Worm (Caenorhabditis elegans) whole organism, late embryonic: Measurements from ENCODE around the gene irk-3.

Source experiments
- C08G9.2 ChIP-seq: sonication (generic microtip); optimal IDR thresholded peaks from 2 replicates; lab custom pipeline; 2016; ENCODE audit warnings: mild to moderate bottlenecking, missing genetic modification characterization, moderate library complexity, missing compliant biosample characterization
- F13H6.1 ChIP-seq: sonication (generic microtip); optimal IDR thresholded peaks from 2 replicates; lab custom pipeline; 2016; ENCODE audit warnings: missing genetic modification characterization, missing compliant biosample characterization
- K02D7.2 ChIP-seq: sonication (generic microtip); optimal IDR thresholded peaks from 2 replicates; lab custom pipeline; 2017; ENCODE audit warnings: mild to moderate bottlenecking, missing genetic modification characterization, missing compliant biosample characterization
- Y22D7AL.16 ChIP-seq: sonication (generic microtip); optimal IDR thresholded peaks from 2 replicates; lab custom pipeline; 2016; ENCODE audit warnings: missing genetic modification characterization, missing compliant biosample characterization
- ceh-19 ChIP-seq: fragments of 200-800 bp; sonication (Bioruptor generic); optimal IDR thresholded peaks from 2 replicates; lab custom pipeline; 2018; ENCODE audit warnings: mild to moderate bottlenecking, missing genetic modification characterization, missing compliant biosample characterization
- ceh-22 ChIP-seq: sonication (generic microtip); optimal IDR thresholded peaks from 2 replicates; lab custom pipeline; 2017; ENCODE audit warnings: missing biosample characterization, missing genetic modification characterization
- ceh-31 ChIP-seq: sonication (generic microtip); optimal IDR thresholded peaks from 2 replicates; lab custom pipeline; 2016; ENCODE audit warnings: missing genetic modification characterization, missing compliant biosample characterization
- ceh-34 ChIP-seq: sonication (generic microtip); optimal IDR thresholded peaks from 2 replicates; lab custom pipeline; 2016; ENCODE audit warnings: mild to moderate bottlenecking, missing genetic modification characterization, missing compliant biosample characterization
- ceh-9 ChIP-seq: sonication (generic microtip); optimal IDR thresholded peaks from 2 replicates; lab custom pipeline; 2016; ENCODE audit warnings: mild to moderate bottlenecking, missing genetic modification characterization, inconsistent platforms, missing compliant biosample characterization
- elt-2 ChIP-seq: sonication (generic microtip); optimal IDR thresholded peaks from 2 replicates; lab custom pipeline; 2016; ENCODE audit warnings: missing genetic modification reagents, missing genetic modification characterization, missing compliant biosample characterization
- elt-4 ChIP-seq: sonication (generic microtip); optimal IDR thresholded peaks from 2 replicates; lab custom pipeline; 2016; ENCODE audit warnings: missing genetic modification characterization, missing compliant biosample characterization
- ets-4 ChIP-seq: sonication (generic microtip); optimal IDR thresholded peaks from 2 replicates; lab custom pipeline; 2016; ENCODE audit warnings: missing genetic modification characterization, missing compliant biosample characterization
- fax-1 ChIP-seq: sonication (generic microtip); optimal IDR thresholded peaks from 2 replicates; lab custom pipeline; 2016; ENCODE audit warnings: missing genotype, missing genetic modification characterization, missing compliant biosample characterization
- fkh-10 ChIP-seq: fragments of 150-350 bp; optimal IDR thresholded peaks from 2 replicates; lab custom pipeline; 2014; ENCODE audit warnings: missing biosample characterization, missing genetic modification reagents, missing genetic modification characterization
- fkh-6 ChIP-seq: sonication (generic microtip); optimal IDR thresholded peaks from 2 replicates; lab custom pipeline; 2016; ENCODE audit warnings: missing genetic modification characterization, missing compliant biosample characterization
- gmeb-2 ChIP-seq: sonication (generic microtip); optimal IDR thresholded peaks from 2 replicates; lab custom pipeline; 2016; ENCODE audit warnings: missing genetic modification characterization, inconsistent platforms, missing compliant biosample characterization
- hlh-13 ChIP-seq: fragments of 200-800 bp; sonication (Bioruptor generic); optimal IDR thresholded peaks from 2 replicates; lab custom pipeline; 2018; ENCODE audit warnings: mild to moderate bottlenecking, missing genetic modification characterization, missing compliant biosample characterization
- hlh-6 ChIP-seq: sonication (generic microtip); optimal IDR thresholded peaks from 2 replicates; lab custom pipeline; 2016; ENCODE audit warnings: missing genotype, missing genetic modification characterization, missing compliant biosample characterization
- hlh-8 ChIP-seq: sonication (generic microtip); optimal IDR thresholded peaks from 2 replicates; lab custom pipeline; 2016; ENCODE audit warnings: missing genotype, missing genetic modification characterization, missing compliant biosample characterization
- madf-2 ChIP-seq: sonication (generic microtip); optimal IDR thresholded peaks from 2 replicates; lab custom pipeline; 2017; ENCODE audit warnings: missing genetic modification characterization, missing compliant biosample characterization
- mec-3 ChIP-seq: sonication (generic microtip); optimal IDR thresholded peaks from 2 replicates; lab custom pipeline; 2016; ENCODE audit warnings: borderline replicate concordance, missing genetic modification characterization, missing compliant biosample characterization
- nfya-1 ChIP-seq: sonication (generic microtip); optimal IDR thresholded peaks from 2 replicates; lab custom pipeline; 2017; ENCODE audit warnings: missing genetic modification characterization, mild to moderate bottlenecking, missing compliant biosample characterization, antibody characterized with exemption, moderate library complexity
- nhr-11 ChIP-seq: fragments of 150-350 bp; optimal IDR thresholded peaks from 2 replicates; lab custom pipeline; 2014; ENCODE audit warnings: missing biosample characterization, missing genetic modification characterization
- npax-4 ChIP-seq: sonication (generic microtip); optimal IDR thresholded peaks from 2 replicates; lab custom pipeline; 2016; ENCODE audit warnings: missing genetic modification characterization, missing compliant biosample characterization
- pat-9 ChIP-seq: fragments of 200-800 bp; sonication (Bioruptor generic); optimal IDR thresholded peaks from 2 replicates; lab custom pipeline; 2018; ENCODE audit warnings: mild to moderate bottlenecking, missing genetic modification characterization, moderate library complexity, missing compliant biosample characterization
- pax-1 ChIP-seq: fragments of 150-350 bp; optimal IDR thresholded peaks from 2 replicates; lab custom pipeline; 2014; ENCODE audit warnings: missing biosample characterization, missing genetic modification characterization
- pha-2 ChIP-seq: sonication (generic microtip); optimal IDR thresholded peaks from 2 replicates; lab custom pipeline; 2017; ENCODE audit warnings: mild to moderate bottlenecking, missing genetic modification characterization, missing compliant biosample characterization
- pha-4 ChIP-seq: fragments of 150-350 bp; optimal IDR thresholded peaks from 2 replicates; lab custom pipeline; 2018; ENCODE audit warnings: missing biosample characterization, missing genetic modification reagents, missing genetic modification characterization
- rnt-1 ChIP-seq: sonication (generic microtip); optimal IDR thresholded peaks from 2 replicates; lab custom pipeline; 2016; ENCODE audit warnings: missing genetic modification characterization, missing compliant biosample characterization
- sdc-2 ChIP-seq: sonication (generic microtip); optimal IDR thresholded peaks from 2 replicates; lab custom pipeline; 2016; ENCODE audit warnings: missing genotype, missing genetic modification characterization, missing compliant biosample characterization
- tbx-2 ChIP-seq: sonication (generic microtip); optimal IDR thresholded peaks from 2 replicates; lab custom pipeline; 2016; ENCODE audit warnings: missing genetic modification characterization, missing compliant biosample characterization
- unc-3 ChIP-seq, 2 experiments: fragments of 200-800 bp in 1 of 2; sonication (Bioruptor generic) in 1 of 2; sonication (generic microtip) in 1 of 2; conservative IDR thresholded peaks in 1 of 2; optimal IDR thresholded peaks in 1 of 2; 2 replicates each; pipeline versions ENCODE4 v1.3.6 to Lab custom; 2016 to 2022; ENCODE audit warnings: missing compliant biosample characterization in 2 of 2, missing genetic modification characterization in 2 of 2, missing genetic modification reagents in 1 of 2
- unc-55 ChIP-seq: sonication (generic microtip); optimal IDR thresholded peaks from 2 replicates; lab custom pipeline; 2017; ENCODE audit warnings: missing biosample characterization, missing genetic modification reagents, missing genetic modification characterization
- unc-86 ChIP-seq: sonication (generic microtip); optimal IDR thresholded peaks from 2 replicates; lab custom pipeline; 2016; ENCODE audit warnings: missing genetic modification characterization, missing compliant biosample characterization
- zip-5 ChIP-seq: sonication (generic microtip); optimal IDR thresholded peaks from 2 replicates; lab custom pipeline; 2016; ENCODE audit warnings: missing genetic modification characterization, missing compliant biosample characterization

irk-3 gene

DNA sequence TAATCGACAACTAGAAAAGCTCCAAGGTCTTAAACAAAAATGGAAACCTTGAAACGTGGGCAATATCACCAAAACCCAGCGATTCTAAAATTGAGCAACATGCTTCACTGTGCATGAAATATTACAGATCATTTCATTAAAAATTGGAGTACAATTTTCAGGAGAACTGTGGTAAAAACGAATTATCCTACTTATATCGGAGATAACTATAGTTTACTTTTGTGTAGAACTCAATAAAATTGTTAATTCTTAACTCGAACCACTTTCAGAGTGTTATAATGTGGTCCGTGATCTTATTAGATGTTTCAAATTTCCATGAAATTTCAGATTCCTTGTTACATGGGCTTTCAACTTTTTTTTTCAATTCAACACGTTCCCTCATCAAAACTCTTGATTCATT lies 35.0 kb downstream of the irk-3 start, which contains the start of gene K04G11.1:
K04G11.1 (plus strand) TSS at position 301 of the 400 bp plus-strand sequence.
- TF ChIP-seq mec-3 (tag; lab: Kevin White, UChicago) (no peak), tbx-2 (no peak), fkh-10 (GFP tag; lab: Kevin White, UChicago) (no peak)

DNA sequence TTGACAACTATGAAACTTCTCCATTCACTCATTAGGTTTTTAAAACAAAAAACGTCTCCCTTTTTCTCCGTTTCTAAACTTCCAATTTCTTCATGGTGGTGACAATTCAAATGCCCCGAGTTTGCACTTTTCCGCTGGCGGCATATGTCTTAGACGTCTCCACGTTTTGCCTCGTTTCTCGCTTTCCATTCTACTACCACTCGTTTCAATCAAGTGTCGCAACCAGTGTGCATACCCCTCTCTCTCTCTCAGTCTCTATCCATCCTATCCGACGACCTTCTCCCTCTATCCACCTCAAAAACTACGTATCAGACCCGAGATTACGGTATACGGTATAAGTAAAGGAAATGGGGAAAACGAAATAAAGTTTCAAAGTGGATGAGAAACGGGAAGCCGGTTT lies 36.1 kb downstream of the irk-3 start:
- TF ChIP-seq elt-4 (tag; lab: Kevin White, UChicago) = no peak
- peak; percentile 6 for TF ChIP-seq nfya-1 (tag; lab: Kevin White, UChicago)
- peak; percentile 3 for TF ChIP-seq ceh-34 (tag; lab: Kevin White, UChicago)
- TF ChIP-seq sdc-2 (tag; lab: Kevin White, UChicago) = peak; percentile 12

DNA sequence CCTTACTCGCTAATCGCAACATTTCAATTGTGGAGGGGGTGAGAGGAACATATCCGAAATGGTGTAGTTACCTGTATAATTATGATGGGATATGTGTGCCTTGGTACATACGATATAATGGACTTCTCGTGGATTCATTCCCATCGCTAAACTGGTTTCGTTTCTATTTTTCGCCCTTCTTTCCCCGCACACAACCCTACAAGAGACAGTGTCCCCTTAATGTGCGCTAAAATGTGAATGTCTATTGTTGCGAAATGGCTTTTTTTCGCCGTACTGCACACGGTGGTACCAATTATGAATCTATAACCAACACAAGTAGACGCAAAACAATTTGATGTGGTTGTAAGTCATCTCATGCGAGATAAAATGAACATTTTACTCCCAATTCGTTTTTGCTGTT lies 40.9 kb downstream of the irk-3 start:
- TF ChIP-seq ceh-31 (tag; lab: Kevin White, UChicago) (peak; percentile 44), hlh-6 (no peak)

DNA sequence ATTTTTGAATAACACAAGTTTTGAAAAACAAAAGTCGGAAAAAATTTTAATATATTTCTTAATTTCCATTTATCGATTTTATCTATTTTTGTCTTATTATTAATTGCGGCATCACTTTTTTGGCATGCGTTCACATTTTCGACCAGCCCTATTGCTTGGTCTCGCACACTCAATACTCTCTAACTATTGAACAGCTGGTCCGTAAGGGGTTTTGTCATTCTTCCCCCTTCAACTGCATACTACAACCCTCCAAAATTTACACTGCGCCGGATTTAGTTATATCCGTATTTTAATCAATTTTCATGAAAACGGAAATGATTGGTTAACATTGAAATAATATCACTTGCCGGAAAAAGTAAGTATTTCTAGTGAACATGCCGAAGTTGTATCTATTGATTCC lies 42.8 kb downstream of the irk-3 start, which contains the start of gene C11H1.7:
C11H1.7 (plus strand) TSS at position 12 of the 400 bp plus-strand sequence.
- TF ChIP-seq npax-4 (no peak), Y22D7AL.16 (tag; lab: Kevin White, UChicago) (no peak), F13H6.1 (tag; lab: Kevin White, UChicago) (no peak), fkh-6 (tag; lab: Kevin White, UChicago) (no peak), hlh-8 (tag; lab: Kevin White, UChicago) (no peak), K02D7.2 (tag; lab: Kevin White, UChicago) (no peak), sdc-2 (tag; lab: Kevin White, UChicago) (no peak), gmeb-2 (tag; lab: Kevin White, UChicago) (no peak), ceh-22 (tag; lab: Kevin White, UChicago) (no peak), pha-2 (tag; lab: Kevin White, UChicago) (no peak), unc-3 (GFP tag; conservative IDR thresholded peaks at IDR 0.05; lab: Robert Waterston, UW) (no peak), unc-3 (tag; optimal IDR thresholded peaks at IDR 0.05; lab: Kevin White, UChicago) (no peak), fax-1 (tag; lab: Kevin White, UChicago) (no peak), ceh-19 (GFP tag; lab: Kevin White, UChicago) (no peak), unc-86 (tag; lab: Kevin White, UChicago) (no peak), nhr-11 (no peak), nfya-1 (tag; lab: Kevin White, UChicago) (no peak), C08G9.2 (tag; lab: Kevin White, UChicago) (no peak), zip-5 (tag; lab: Kevin White, UChicago) (no peak)

DNA sequence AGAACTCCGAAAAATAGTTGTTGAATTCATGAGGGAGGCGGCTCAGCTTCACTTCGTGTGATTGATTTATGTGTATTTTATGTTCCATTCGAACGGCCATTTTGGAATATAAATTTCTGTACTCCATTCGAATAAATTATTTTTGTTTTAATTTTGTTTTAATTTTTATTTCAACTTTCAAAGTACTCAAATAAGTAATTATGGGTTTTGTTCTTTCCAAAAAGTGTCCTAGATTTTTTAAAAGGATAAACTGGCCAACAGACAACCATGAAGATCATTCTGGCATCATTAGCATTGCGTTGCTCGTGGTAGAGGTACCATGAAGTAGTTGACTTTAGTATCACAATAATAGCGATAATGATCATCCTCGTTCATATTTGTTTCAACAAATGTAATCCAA lies 43.6 kb downstream of the irk-3 start:
- TF ChIP-seq ceh-9 (tag; lab: Kevin White, UChicago) (no peak), pha-4 (tag; lab: Kevin White, UChicago) (no peak), pax-1 (no peak), elt-4 (tag; lab: Kevin White, UChicago) (no peak), ets-4 (tag; lab: Kevin White, UChicago) (no peak), hlh-13 (no peak), rnt-1 (tag; lab: Kevin White, UChicago) (no peak), mec-3 (tag; lab: Kevin White, UChicago) (no peak), ceh-19 (GFP tag; lab: Kevin White, UChicago) (no peak), unc-55 (no peak), madf-2 (no peak), elt-2 (no peak), pat-9 (no peak), ceh-31 (tag; lab: Kevin White, UChicago) (no peak)
